Fruit fly (Drosophila melanogaster) whole organism, prepupa: ENCODE measurements around the gene Cyp4ac1.

Source experiments
- Blimp-1 ChIP-seq: fragments of 200-800 bp; sonication (Bioruptor generic); optimal IDR thresholded peaks from 3 replicates; lab custom pipeline; 2017; ENCODE audit warnings: missing biosample characterization, missing genetic modification characterization, mild to moderate bottlenecking, moderate library complexity, missing genetic modification reagents
- CG6163 ChIP-seq: fragments of 200-800 bp; sonication (Bioruptor generic); IDR thresholded peaks from 3 replicates; pipeline ENCODE4 v1.3.6; 2022; ENCODE audit warnings: missing biosample characterization, missing genetic modification characterization
- Eip75B ChIP-seq: fragments of 200-800 bp; sonication (Bioruptor generic); optimal IDR thresholded peaks from 3 replicates; lab custom pipeline; 2016; ENCODE audit warnings: missing biosample characterization, missing genetic modification characterization
- fd59A ChIP-seq: fragments of 200-800 bp; sonication (Bioruptor generic); optimal IDR thresholded peaks from 2 replicates; lab custom pipeline; 2017; ENCODE audit warnings: missing biosample characterization, mild to moderate bottlenecking, missing genetic modification characterization, missing genetic modification reagents
- svp ChIP-seq: fragments of 200-800 bp; sonication (Bioruptor generic); peaks from one replicate; lab custom pipeline; 2016; ENCODE audit warnings: missing biosample characterization, missing genetic modification characterization

DNA sequence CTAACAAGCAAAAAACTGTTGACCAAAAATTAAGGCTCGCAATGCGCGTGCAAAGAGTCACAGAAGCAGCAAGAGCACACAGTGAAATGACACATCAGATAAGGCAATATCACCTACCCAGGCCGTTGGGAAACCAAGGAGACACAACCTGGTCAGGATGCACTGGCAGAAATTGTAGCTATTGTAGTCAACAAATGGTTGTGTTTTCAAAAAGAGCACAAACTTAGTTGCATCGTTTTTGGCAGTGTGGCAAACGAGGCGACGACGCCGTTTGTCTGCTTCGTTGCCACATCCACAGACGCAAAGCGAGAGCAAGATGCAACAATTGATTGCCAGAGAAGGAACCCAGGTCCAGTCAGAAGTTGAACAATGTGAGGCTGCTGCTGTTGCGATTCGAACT, 14.0 kb upstream of the Cyp4ac1 start:
- peak; percentile 90 for TF ChIP-seq svp (GFP tag; lab: Kevin White, UChicago)
- peak; percentile 61 for TF ChIP-seq Eip75B (GFP tag; lab: Kevin White, UChicago)
- TF ChIP-seq CG6163 (GFP tag; lab: Robert Waterston, UW) = peak; percentile 84
- TF ChIP-seq fd59A (GFP tag; lab: Kevin White, UChicago) = peak; percentile 33
- no peak for TF ChIP-seq Blimp-1 (GFP tag; lab: Kevin White, UChicago)
